Worm (Caenorhabditis elegans): Measurements from ENCODE around the gene col-177.

Gene col-177

ce11 chrX:11001750-11002149 lies at the start of gene col-177:
TSS of gene col-177 (minus strand) at chrX:11001850.
- TF ChIP-seq dpl-1 (GFP tag; optimal IDR thresholded peaks at IDR 0.05) (no peak), pha-4 (tag; optimal IDR thresholded peaks at IDR 0.05) (no peak), somi-1 (GFP tag; optimal IDR thresholded peaks at IDR 0.05) (no peak), snpc-1.3 (tag; optimal IDR thresholded peaks at IDR 0.05; ENCODE audit: insufficient read depth) (no peak)

- no peak for TF ChIP-seq hmg-20 (GFP tag; IDR thresholded peaks at IDR 0.05)
- TF ChIP-seq nhr-27 (tag; optimal IDR thresholded peaks at IDR 0.05) = no peak
- peak; percentile 50; the same call in 1 of the 2 replicates for TF ChIP-seq ekl-4 (GFP tag; IDR thresholded peaks at IDR 0.05)
- TF ChIP-seq zfh-2 (GFP tag; conservative IDR thresholded peaks at IDR 0.05) = no peak
- TF ChIP-seq egrh-3 (GFP tag; IDR thresholded peaks at IDR 0.05) = peak; percentile 94
- TF ChIP-seq T07F8.4 (tag; optimal IDR thresholded peaks at IDR 0.05) = no peak
- TF ChIP-seq F39B2.1 (GFP tag; IDR thresholded peaks at IDR 0.05) = no peak
- no peak for TF ChIP-seq somi-1 (GFP tag; optimal IDR thresholded peaks at IDR 0.05)
- TF ChIP-seq lin-35 (GFP tag; optimal IDR thresholded peaks at IDR 0.05) = no peak
- TF ChIP-seq dpff-1 (tag; optimal IDR thresholded peaks at IDR 0.05) = no peak
- TF ChIP-seq B0261.1 (tag; optimal IDR thresholded peaks at IDR 0.05) = no peak
Observed at ce11 chrX:11050335-11050734, 48.7 kb upstream of the col-177 start.

DNA sequence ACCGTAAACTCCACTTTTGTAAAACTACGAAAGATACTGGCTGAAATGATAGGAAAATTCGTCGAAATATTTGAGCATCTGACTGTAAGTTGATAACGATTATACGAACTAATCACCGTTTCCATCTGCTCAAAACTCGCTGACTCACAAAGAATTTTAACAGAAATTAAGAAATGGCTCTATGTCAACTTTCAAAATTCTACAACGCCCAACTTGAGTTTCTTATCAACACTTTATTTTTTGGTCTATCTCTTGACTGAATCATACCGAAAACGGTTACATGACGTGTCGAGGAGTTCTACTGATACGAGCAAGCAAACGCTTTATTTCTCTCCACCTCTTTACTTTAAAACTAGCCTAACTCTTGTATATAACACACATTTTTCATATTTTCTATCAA lies 45.5 kb upstream of the col-177 start, which contains the start of gene clc-1:
TSS of gene clc-1 (plus strand) at position 264 of the 400 bp plus-strand sequence.
- no peak for TF ChIP-seq aptf-2 (GFP tag; conservative IDR thresholded peaks at IDR 0.05)
- TF ChIP-seq nhr-80 (tag; optimal IDR thresholded peaks at IDR 0.05) = peak; percentile 96
- no peak for TF ChIP-seq lin-54 (GFP tag; optimal IDR thresholded peaks at IDR 0.05)
- TF ChIP-seq dpff-1 (tag; optimal IDR thresholded peaks at IDR 0.05) = no peak
- TF ChIP-seq madf-6 (GFP tag; IDR thresholded peaks at IDR 0.05) = no peak
- no peak for TF ChIP-seq ceh-58 (GFP tag; IDR thresholded peaks at IDR 0.05)
- TF ChIP-seq K12H6.12 (tag; optimal IDR thresholded peaks at IDR 0.05) = no peak
- TF ChIP-seq ztf-26 (tag; optimal IDR thresholded peaks at IDR 0.05) = no peak
- TF ChIP-seq Y53F4B.3 (GFP tag; IDR thresholded peaks at IDR 0.05) = no peak
- TF ChIP-seq F37B4.10 (GFP tag; IDR thresholded peaks at IDR 0.05) = no peak
- TF ChIP-seq repo-1 (tag; optimal IDR thresholded peaks at IDR 0.05) = no peak
- TF ChIP-seq tbp1 (GFP tag; optimal IDR thresholded peaks at IDR 0.05) = no peak
- peak; percentile 64 for TF ChIP-seq pha-4 (tag; optimal IDR thresholded peaks at IDR 0.05)
- peak in 1 of 2 experiments; percentile 51 for TF ChIP-seq let-607 (tag; optimal IDR thresholded peaks at IDR 0.05)
- TF ChIP-seq unc-62 (GFP tag; optimal IDR thresholded peaks at IDR 0.05) = no peak
- TF ChIP-seq attf-5 (GFP tag; optimal IDR thresholded peaks at IDR 0.05) = no peak
- no peak for TF ChIP-seq tbx-9 (tag; optimal IDR thresholded peaks at IDR 0.05; ENCODE audit: borderline replicate concordance)
- TF ChIP-seq ZK185.1 (tag; optimal IDR thresholded peaks at IDR 0.05; ENCODE audit: poor library complexity, severe bottlenecking) = no peak
- no peak for TF ChIP-seq hlh-12 (tag; optimal IDR thresholded peaks at IDR 0.05)
- TF ChIP-seq dox-1 (GFP tag; IDR thresholded peaks at IDR 0.05) = peak; percentile 54; the same call in 1 of the 2 replicates
- TF ChIP-seq F52B5.7 (tag; optimal IDR thresholded peaks at IDR 0.05) = no peak
- TF ChIP-seq T07F8.4 (tag; optimal IDR thresholded peaks at IDR 0.05) = no peak
- no peak for TF ChIP-seq ztf-28 (GFP tag; IDR thresholded peaks at IDR 0.05)
- peak; percentile 22 for TF ChIP-seq ets-4 (GFP tag; optimal IDR thresholded peaks at IDR 0.05)
- no peak for TF ChIP-seq fkh-3 (tag; optimal IDR thresholded peaks at IDR 0.05)
- TF ChIP-seq cebp-1 (GFP tag; IDR thresholded peaks at IDR 0.05) = no peak
- TF ChIP-seq cebp-1 (tag; optimal IDR thresholded peaks at IDR 0.05) = no peak
- TF ChIP-seq dpl-1 (GFP tag; optimal IDR thresholded peaks at IDR 0.05) = no peak
- TF ChIP-seq sdz-38 (tag; optimal IDR thresholded peaks at IDR 0.05) = no peak
- TF ChIP-seq atf-7 (tag; optimal IDR thresholded peaks at IDR 0.05) = peak; percentile 72
- TF ChIP-seq pbrm-1 (GFP tag; IDR thresholded peaks at IDR 0.05) = no peak
- TF ChIP-seq nhr-27 (tag; optimal IDR thresholded peaks at IDR 0.05) = no peak
- TF ChIP-seq nfya-2 (GFP tag; IDR thresholded peaks at IDR 0.05) = no peak
